Fruit fly (Drosophila melanogaster) whole organism, embryonic: Measurements from ENCODE around the gene CG6733.

Experiments
- B-H2 ChIP-seq: fragments of 200-800 bp; sonication (Bioruptor generic); optimal IDR thresholded peaks from 2 replicates; lab custom pipeline; 2018; ENCODE audit warnings: missing biosample characterization, mild to moderate bottlenecking, missing genetic modification characterization
- CG11085 ChIP-seq: fragments of 200-800 bp; sonication (Bioruptor generic); IDR thresholded peaks from 2 replicates; pipeline ENCODE4 v1.3.6; 2022; ENCODE audit warnings: missing biosample characterization, missing genetic modification characterization
- CG11247 ChIP-seq: fragments of 200-800 bp; sonication (Bioruptor generic); IDR thresholded peaks from 2 replicates; pipeline ENCODE4 v1.3.6; 2022; ENCODE audit warnings: missing biosample characterization, missing genetic modification characterization
- CG11695 ChIP-seq: fragments of 200-800 bp; sonication (Bioruptor generic); IDR thresholded peaks from 3 replicates; pipeline ENCODE4 v1.3.6; 2022; ENCODE audit warnings: missing biosample characterization, missing genetic modification characterization
- CG12219 ChIP-seq: fragments of 200-800 bp; sonication (Bioruptor generic); optimal IDR thresholded peaks from 3 replicates; lab custom pipeline; 2018; ENCODE audit warnings: missing biosample characterization, mild to moderate bottlenecking, missing genetic modification characterization
- CG14050 ChIP-seq: fragments of 200-800 bp; sonication (Bioruptor generic); IDR thresholded peaks from 3 replicates; pipeline ENCODE4 v1.3.6; 2022; ENCODE audit warnings: missing biosample characterization, missing genetic modification characterization
- CG14667 ChIP-seq: fragments of 200-800 bp; sonication (Bioruptor generic); IDR thresholded peaks from 2 replicates; pipeline ENCODE4 v1.3.6; 2022; ENCODE audit warnings: missing biosample characterization, missing genetic modification characterization
- CG14710 ChIP-seq: fragments of 200-800 bp; sonication (Bioruptor generic); optimal IDR thresholded peaks from 3 replicates; lab custom pipeline; 2019; ENCODE audit warnings: missing biosample characterization, mild to moderate bottlenecking, missing genetic modification characterization, moderate library complexity
- CG18011 ChIP-seq: fragments of 200-800 bp; sonication (Bioruptor generic); optimal IDR thresholded peaks from 2 replicates; lab custom pipeline; 2017; ENCODE audit warnings: missing biosample characterization, missing genetic modification characterization, mild to moderate bottlenecking, moderate library complexity, missing genotype
- CG18262 ChIP-seq: fragments of 200-800 bp; optimal IDR thresholded peaks from 3 replicates; lab custom pipeline; 2019; ENCODE audit warnings: missing biosample characterization, mild to moderate bottlenecking, missing genetic modification characterization, moderate library complexity
- CG3065 ChIP-seq: fragments of 200-800 bp; sonication (Bioruptor generic); optimal IDR thresholded peaks from 2 replicates; lab custom pipeline; 2016; ENCODE audit warnings: missing biosample characterization, missing genetic modification characterization
- CG31365 ChIP-seq: fragments of 200-800 bp; sonication (Bioruptor generic); optimal IDR thresholded peaks from 2 replicates; lab custom pipeline; 2018; ENCODE audit warnings: missing biosample characterization, mild to moderate bottlenecking, missing genetic modification characterization
- CG3407 ChIP-seq: fragments of 200-800 bp; sonication (Bioruptor generic); optimal IDR thresholded peaks from 2 replicates; lab custom pipeline; 2018; ENCODE audit warnings: missing biosample characterization, mild to moderate bottlenecking, missing genetic modification characterization
- CG7987 ChIP-seq: fragments of 200-800 bp; sonication (Bioruptor generic); optimal IDR thresholded peaks from 2 replicates; lab custom pipeline; 2018; ENCODE audit warnings: missing biosample characterization, mild to moderate bottlenecking, missing genetic modification characterization, moderate library complexity
- CG9437 ChIP-seq: fragments of 200-800 bp; sonication (Bioruptor generic); optimal IDR thresholded peaks from 2 replicates; lab custom pipeline; 2018; ENCODE audit warnings: missing biosample characterization, mild to moderate bottlenecking, missing genetic modification characterization
- Camta ChIP-seq: fragments of 200-800 bp; sonication (Bioruptor generic); optimal IDR thresholded peaks from 2 replicates; lab custom pipeline; 2016; ENCODE audit warnings: missing biosample characterization, missing genetic modification characterization
- D ChIP-seq, 2 experiments: fragments of 200-800 bp in 1 of 2; fragments of >200 bp in 1 of 2; sonication (Bioruptor generic) in 1 of 2; optimal IDR thresholded peaks; 2 replicates in 1 of 2; 3 replicates in 1 of 2; lab custom pipeline; 2017; ENCODE audit warnings: mild to moderate bottlenecking in 1 of 2, missing biosample characterization in 1 of 2, missing genetic modification characterization in 1 of 2, missing genetic modification reagents in 1 of 2
- Dbx ChIP-seq: fragments of 200-800 bp; sonication (Bioruptor generic); IDR thresholded peaks from 3 replicates; pipeline ENCODE4 v1.3.6; 2022; ENCODE audit warnings: missing biosample characterization, missing genetic modification characterization
- Deaf1 ChIP-seq: fragments of 200-800 bp; optimal IDR thresholded peaks from 3 replicates; lab custom pipeline; 2019; ENCODE audit warnings: missing biosample characterization, mild to moderate bottlenecking, missing genetic modification characterization, moderate library complexity
- Dip3 ChIP-seq: fragments of 200-800 bp; sonication (Bioruptor generic); optimal IDR thresholded peaks from 3 replicates; lab custom pipeline; 2016; ENCODE audit warnings: missing biosample characterization, missing genetic modification characterization
- HLHmδ ChIP-seq: fragments of 200-800 bp; sonication (Bioruptor generic); optimal IDR thresholded peaks from 2 replicates; lab custom pipeline; 2018; ENCODE audit warnings: missing biosample characterization, mild to moderate bottlenecking, missing genetic modification characterization, moderate library complexity
- Hand ChIP-seq: fragments of 200-800 bp; sonication (Bioruptor generic); optimal IDR thresholded peaks from 2 replicates; lab custom pipeline; 2017; ENCODE audit warnings: mild to moderate bottlenecking, missing biosample characterization, missing genetic modification reagents, missing genetic modification characterization
- Meics ChIP-seq: fragments of 200-800 bp; sonication (Bioruptor generic); optimal IDR thresholded peaks from 2 replicates; lab custom pipeline; 2017; ENCODE audit warnings: missing biosample characterization, mild to moderate bottlenecking, missing genetic modification characterization
- Myb ChIP-seq: fragments of 200-800 bp; sonication (Bioruptor generic); optimal IDR thresholded peaks from 2 replicates; lab custom pipeline; 2016; ENCODE audit warnings: missing biosample characterization, missing genetic modification characterization
- NC2α ChIP-seq: fragments of 200-800 bp; sonication (Bioruptor generic); optimal IDR thresholded peaks from 2 replicates; lab custom pipeline; 2016; ENCODE audit warnings: missing biosample characterization, missing genetic modification characterization
- Pdp1 ChIP-seq, 2 experiments: fragments of 200-800 bp; sonication (Bioruptor generic); optimal IDR thresholded peaks; 3 replicates each; lab custom pipeline; 2016; ENCODE audit warnings: missing biosample characterization in 2 of 2, missing genetic modification characterization in 2 of 2, mild to moderate bottlenecking in 1 of 2, moderate library complexity in 1 of 2
- Sin3A ChIP-seq: fragments of >200 bp; optimal IDR thresholded peaks from 2 replicates; lab custom pipeline; 2018
- Trl ChIP-seq, 3 experiments: fragments of >200 bp in 2 of 3; fragments of 200-800 bp in 1 of 3; sonication (Bioruptor generic) in 1 of 3; optimal IDR thresholded peaks; 2 replicates in 1 of 3; 3 replicates in 2 of 3; lab custom pipeline; 2016 to 2017; ENCODE audit warnings: missing biosample characterization in 1 of 3, missing genetic modification characterization in 1 of 3
- ap ChIP-seq: fragments of 200-800 bp; sonication (Bioruptor generic); IDR thresholded peaks from 2 replicates; pipeline ENCODE4 v1.3.6; 2022; ENCODE audit warnings: missing biosample characterization, missing genetic modification characterization
- bsh ChIP-seq, 2 experiments: fragments of 200-800 bp; sonication (Bioruptor generic); optimal IDR thresholded peaks; 2 replicates each; lab custom pipeline; 2017 to 2018; ENCODE audit warnings: mild to moderate bottlenecking in 2 of 2, missing biosample characterization in 2 of 2, missing genetic modification characterization in 2 of 2, moderate library complexity in 1 of 2
- disco-r ChIP-seq: fragments of 200-800 bp; sonication (Bioruptor generic); optimal IDR thresholded peaks from 2 replicates; lab custom pipeline; 2016; ENCODE audit warnings: missing biosample characterization, missing genetic modification characterization
- fd102C ChIP-seq: fragments of 200-800 bp; sonication (Bioruptor generic); optimal IDR thresholded peaks from 2 replicates; lab custom pipeline; 2018; ENCODE audit warnings: missing biosample characterization, mild to moderate bottlenecking, missing genetic modification characterization, moderate library complexity
- fd3F ChIP-seq: fragments of 200-800 bp; sonication (Bioruptor generic); optimal IDR thresholded peaks from 2 replicates; lab custom pipeline; 2018; ENCODE audit warnings: missing biosample characterization, mild to moderate bottlenecking, missing genetic modification characterization, moderate library complexity
- fu2 ChIP-seq: fragments of 200-800 bp; sonication (Bioruptor generic); optimal IDR thresholded peaks from 2 replicates; lab custom pipeline; 2016; ENCODE audit warnings: missing biosample characterization, missing genetic modification characterization
- grn ChIP-seq: fragments of 200-800 bp; sonication (Bioruptor generic); optimal IDR thresholded peaks from 3 replicates; lab custom pipeline; 2017; ENCODE audit warnings: missing biosample characterization, missing genetic modification characterization
- hb ChIP-seq: fragments of 200-800 bp; sonication (Bioruptor generic); IDR thresholded peaks from 3 replicates; pipeline ENCODE4 v1.3.6; 2022; ENCODE audit warnings: missing biosample characterization, missing genetic modification characterization; ENCODE audit not compliant: partially characterized antibody
- ind ChIP-seq: fragments of 200-800 bp; sonication (Bioruptor generic); optimal IDR thresholded peaks from 3 replicates; lab custom pipeline; 2016; ENCODE audit warnings: missing biosample characterization, missing genetic modification characterization
- insv ChIP-seq, 2 experiments: fragments of 200-800 bp; sonication (Bioruptor generic); optimal IDR thresholded peaks; 3 replicates each; lab custom pipeline; 2016 to 2018; ENCODE audit warnings: missing biosample characterization in 2 of 2, missing genetic modification characterization in 2 of 2
- jing ChIP-seq: fragments of 200-800 bp; sonication (Bioruptor generic); optimal IDR thresholded peaks from 2 replicates; lab custom pipeline; 2018; ENCODE audit warnings: missing biosample characterization, mild to moderate bottlenecking, missing genetic modification characterization
- lilli ChIP-seq: fragments of 200-800 bp; sonication (Bioruptor generic); optimal IDR thresholded peaks from 3 replicates; lab custom pipeline; 2016; ENCODE audit warnings: missing biosample characterization, missing genetic modification characterization
- lov ChIP-seq, 2 experiments: fragments of 200-800 bp in 1 of 2; fragments of >200 bp in 1 of 2; sonication (Bioruptor generic) in 1 of 2; IDR thresholded peaks in 1 of 2; optimal IDR thresholded peaks in 1 of 2; 2 replicates in 1 of 2; 3 replicates in 1 of 2; pipeline versions ENCODE4 v1.3.6 to Lab custom; 2017 to 2022; ENCODE audit warnings: missing biosample characterization in 1 of 2, missing genetic modification characterization in 1 of 2
- pum ChIP-seq: fragments of 200-800 bp; sonication (Bioruptor generic); optimal IDR thresholded peaks from 2 replicates; lab custom pipeline; 2016; ENCODE audit warnings: missing biosample characterization, missing genetic modification characterization
- pzg ChIP-seq: fragments of 200-800 bp; sonication (Bioruptor generic); optimal IDR thresholded peaks from 3 replicates; lab custom pipeline; 2018; ENCODE audit warnings: missing biosample characterization, mild to moderate bottlenecking, missing genetic modification characterization, moderate library complexity
- rib ChIP-seq: fragments of 200-800 bp; sonication (Bioruptor generic); IDR thresholded peaks from 2 replicates; pipeline ENCODE4 v1.3.6; 2022; ENCODE audit warnings: missing biosample characterization, missing genetic modification characterization
- ro ChIP-seq: fragments of 200-800 bp; sonication (Bioruptor generic); IDR thresholded peaks from 2 replicates; pipeline ENCODE4 v1.3.6; 2022; ENCODE audit warnings: missing biosample characterization, missing genetic modification characterization
- salm ChIP-seq: fragments of 200-800 bp; sonication (Bioruptor generic); optimal IDR thresholded peaks from 2 replicates; lab custom pipeline; 2018; ENCODE audit warnings: missing biosample characterization, mild to moderate bottlenecking, missing genetic modification characterization
- sima ChIP-seq: fragments of 200-800 bp; sonication (Bioruptor generic); optimal IDR thresholded peaks from 2 replicates; lab custom pipeline; 2016; ENCODE audit warnings: missing biosample characterization, missing genetic modification characterization
- trem ChIP-seq: fragments of 200-800 bp; optimal IDR thresholded peaks from 3 replicates; lab custom pipeline; 2019; ENCODE audit warnings: missing biosample characterization, mild to moderate bottlenecking, missing genetic modification characterization, moderate library complexity

CG6733 gene

dm6 chr3R:23112680-23113362 lies 15.3 kb downstream of the CG6733 start, which contains the start of gene Cow (continued):
- TF ChIP-seq CG18262 (peak; percentile 31), insv (GFP tag; optimal IDR thresholded peaks at IDR 0.05; lab: Kevin White, UChicago) (no peak), ap (GFP tag; lab: Robert Waterston, UW) (peak; percentile 28; the same call in 1 of the 2 replicates), pum (GFP tag; lab: Kevin White, UChicago) (peak; percentile 46), CG3065 (GFP tag; lab: Kevin White, UChicago) (no peak), CG7987 (GFP tag; lab: Kevin White, UChicago) (no peak), Deaf1 (tag; lab: Kevin White, UChicago) (peak; percentile 55), sima (GFP tag; lab: Kevin White, UChicago) (no peak), CG11085 (GFP tag; lab: Robert Waterston, UW) (no peak), disco-r (GFP tag; lab: Kevin White, UChicago) (no peak), rib (GFP tag; lab: Robert Waterston, UW) (no peak), Hand (peak; percentile 75), salm (tag; lab: Kevin White, UChicago) (no peak), hb (GFP tag; lab: Robert Waterston, UW) (no peak), lilli (GFP tag; lab: Kevin White, UChicago) (peak; percentile 74), pzg (peak; percentile 4), Pdp1 (GFP tag; optimal IDR thresholded peaks at IDR 0.05; lab: Kevin White, UChicago) (peak; percentile 43 to 48), CG11695 (GFP tag; lab: Robert Waterston, UW) (peak; percentile 72; the same call in 2 of the 3 replicates), Sin3A (lab: Kevin White, UChicago) (no peak), CG14050 (GFP tag; lab: Robert Waterston, UW) (peak; percentile 48; the same call in 1 of the 3 replicates), Meics (GFP tag; lab: Kevin White, UChicago) (peak; percentile 84), CG12219 (GFP tag; lab: Kevin White, UChicago) (peak; percentile 18), CG31365 (tag; lab: Kevin White, UChicago) (no peak), CG9437 (peak; percentile 7), Camta (GFP tag; lab: Kevin White, UChicago) (peak; percentile 24), Dbx (peak; percentile 84), D (optimal IDR thresholded peaks at IDR 0.05; lab: Kevin White, UChicago) (no peak), D (GFP tag; optimal IDR thresholded peaks at IDR 0.05; lab: Kevin White, UChicago) (no peak), lov (optimal IDR thresholded peaks at IDR 0.05; lab: Kevin White, UChicago) (no peak), lov (GFP tag; IDR thresholded peaks at IDR 0.05; lab: Robert Waterston, UW) (no peak), fu2 (GFP tag; lab: Kevin White, UChicago) (peak; percentile 9), bsh (GFP tag; optimal IDR thresholded peaks at IDR 0.05; lab: Kevin White, UChicago) (no peak), B-H2 (GFP tag; lab: Kevin White, UChicago) (peak; percentile 27), trem (tag; lab: Kevin White, UChicago) (no peak), CG18011 (GFP tag; lab: Kevin White, UChicago) (no peak), fd102C (no peak), jing (GFP tag; lab: Kevin White, UChicago) (no peak), fd3F (GFP tag; lab: Kevin White, UChicago) (peak; percentile 48), HLHmδ (GFP tag; lab: Kevin White, UChicago) (no peak), ro (GFP tag; lab: Robert Waterston, UW) (peak; percentile 30), CG3407 (GFP tag; lab: Kevin White, UChicago) (no peak), grn (GFP tag; lab: Kevin White, UChicago) (no peak), CG14667 (GFP tag; lab: Robert Waterston, UW) (peak; percentile 51; the same call in 1 of the 2 replicates), ind (GFP tag; lab: Kevin White, UChicago) (peak; percentile 64), CG14710 (tag; lab: Kevin White, UChicago) (no peak), NC2α (GFP tag; lab: Kevin White, UChicago) (no peak), Trl (optimal IDR thresholded peaks at IDR 0.05; lab: Kevin White, UChicago) (peak in 1 of 2 experiments; percentile 56), Trl (GFP tag; optimal IDR thresholded peaks at IDR 0.05; lab: Kevin White, UChicago) (peak; percentile 49), Dip3 (GFP tag; lab: Kevin White, UChicago) (peak; percentile 54), CG11247 (GFP tag; lab: Robert Waterston, UW) (no peak), Myb (GFP tag; lab: Kevin White, UChicago) (peak; percentile 32)
